Fruit fly (Drosophila melanogaster) whole organism, embryonic: ENCODE data around the gene Wee1.

Source experiments
- Asciz ChIP-seq: fragments of 200-800 bp; sonication (Bioruptor generic); optimal IDR thresholded peaks from 2 replicates; lab custom pipeline; 2017; ENCODE audit warnings: missing biosample characterization, mild to moderate bottlenecking, missing genetic modification characterization, missing genetic modification reagents
- Atf3 ChIP-seq: fragments of 200-800 bp; sonication (Bioruptor generic); optimal IDR thresholded peaks from 3 replicates; lab custom pipeline; 2016; ENCODE audit warnings: missing biosample characterization, missing genetic modification characterization
- CG10366 ChIP-seq: fragments of 200-800 bp; sonication (Bioruptor generic); IDR thresholded peaks from 2 replicates; pipeline ENCODE4 v1.3.6; 2022; ENCODE audit warnings: missing biosample characterization, missing genetic modification characterization
- CG10543 ChIP-seq: fragments of 200-800 bp; sonication (Bioruptor generic); optimal IDR thresholded peaks from 3 replicates; lab custom pipeline; 2017; ENCODE audit warnings: missing biosample characterization, mild to moderate bottlenecking, missing genetic modification characterization, moderate library complexity
- CG10979 ChIP-seq: fragments of 200-800 bp; sonication (Bioruptor generic); optimal IDR thresholded peaks from 2 replicates; lab custom pipeline; 2018; ENCODE audit warnings: missing biosample characterization, mild to moderate bottlenecking, missing genetic modification characterization, moderate library complexity
- CG11093 ChIP-seq: fragments of 200-800 bp; sonication (Bioruptor generic); IDR thresholded peaks from 3 replicates; pipeline ENCODE4 v1.3.6; 2022; ENCODE audit warnings: missing biosample characterization, missing genetic modification characterization
- CG11723 ChIP-seq: fragments of 200-800 bp; sonication (Bioruptor generic); optimal IDR thresholded peaks from 2 replicates; lab custom pipeline; 2017; ENCODE audit warnings: missing biosample characterization, mild to moderate bottlenecking, missing genetic modification characterization
- CG12104 ChIP-seq: fragments of 200-800 bp; sonication (Bioruptor generic); optimal IDR thresholded peaks from 3 replicates; lab custom pipeline; 2016; ENCODE audit warnings: missing biosample characterization, missing genetic modification characterization
- CG1233 ChIP-seq: fragments of 200-800 bp; sonication (Bioruptor generic); optimal IDR thresholded peaks from 4 replicates; lab custom pipeline; 2018; ENCODE audit warnings: missing biosample characterization, mild to moderate bottlenecking, missing genetic modification characterization
- CG13123 ChIP-seq: fragments of 200-800 bp; sonication (Bioruptor generic); optimal IDR thresholded peaks from 2 replicates; lab custom pipeline; 2016; ENCODE audit warnings: missing biosample characterization, missing genetic modification characterization
- CG13624 ChIP-seq: fragments of 200-800 bp; sonication (Bioruptor generic); optimal IDR thresholded peaks from 2 replicates; lab custom pipeline; 2016; ENCODE audit warnings: missing biosample characterization, missing genetic modification characterization
- CG13775 ChIP-seq: fragments of 200-800 bp; sonication (Bioruptor generic); optimal IDR thresholded peaks from 3 replicates; lab custom pipeline; 2017; ENCODE audit warnings: missing biosample characterization, mild to moderate bottlenecking, missing genetic modification characterization
- CG14441 ChIP-seq: fragments of 200-800 bp; sonication (Bioruptor generic); IDR thresholded peaks from 2 replicates; pipeline ENCODE4 v1.3.6; 2022; ENCODE audit warnings: missing biosample characterization, missing genetic modification characterization
- CG1529 ChIP-seq: fragments of 200-800 bp; sonication (Bioruptor generic); optimal IDR thresholded peaks from 3 replicates; lab custom pipeline; 2018; ENCODE audit warnings: missing biosample characterization, missing genetic modification characterization
- CG15514 ChIP-seq: fragments of 200-800 bp; sonication (Bioruptor generic); optimal IDR thresholded peaks from 3 replicates; lab custom pipeline; 2017; ENCODE audit warnings: missing biosample characterization, missing genetic modification characterization, mild to moderate bottlenecking, moderate library complexity, missing genetic modification reagents
- CG1602 ChIP-seq: fragments of 200-800 bp; sonication (Bioruptor generic); optimal IDR thresholded peaks from 3 replicates; lab custom pipeline; 2016; ENCODE audit warnings: missing biosample characterization, missing genetic modification characterization
- CG16863 ChIP-seq: fragments of 200-800 bp; sonication (Bioruptor generic); optimal IDR thresholded peaks from 3 replicates; lab custom pipeline; 2016; ENCODE audit warnings: missing biosample characterization, missing genetic modification characterization
- CG17802 ChIP-seq: fragments of 200-800 bp; sonication (Bioruptor generic); optimal IDR thresholded peaks from 2 replicates; lab custom pipeline; 2018; ENCODE audit warnings: missing biosample characterization, mild to moderate bottlenecking, missing genetic modification characterization, moderate library complexity
- CG2129 ChIP-seq: fragments of 200-800 bp; sonication (Bioruptor generic); IDR thresholded peaks from 2 replicates; pipeline ENCODE4 v1.3.6; 2022; ENCODE audit warnings: missing biosample characterization, missing genetic modification characterization; ENCODE audit not compliant: partially characterized antibody
- CG32767 ChIP-seq: fragments of 200-800 bp; sonication (Bioruptor generic); IDR thresholded peaks from 2 replicates; pipeline ENCODE4 v1.3.6; 2022; ENCODE audit warnings: missing biosample characterization, missing genetic modification characterization
- CG8290 ChIP-seq, 3 experiments: fragments of 200-800 bp; sonication (Bioruptor generic); optimal IDR thresholded peaks; 2 replicates each; lab custom pipeline; 2016 to 2019; ENCODE audit warnings: missing biosample characterization in 3 of 3, missing genetic modification characterization in 3 of 3, mild to moderate bottlenecking in 2 of 3, moderate library complexity in 1 of 3
- Camta ChIP-seq: fragments of 200-800 bp; sonication (Bioruptor generic); optimal IDR thresholded peaks from 2 replicates; lab custom pipeline; 2016; ENCODE audit warnings: missing biosample characterization, missing genetic modification characterization
- CkIIα-i1 ChIP-seq: fragments of 200-800 bp; sonication (Bioruptor generic); IDR thresholded peaks from 2 replicates; pipeline ENCODE4 v1.3.6; 2022; ENCODE audit warnings: missing biosample characterization, missing genetic modification characterization
- D19A ChIP-seq: fragments of 200-800 bp; optimal IDR thresholded peaks from 3 replicates; lab custom pipeline; 2019; ENCODE audit warnings: missing biosample characterization, mild to moderate bottlenecking, missing genetic modification characterization, moderate library complexity
- Dfd ChIP-seq, 2 experiments: fragments of >200 bp; optimal IDR thresholded peaks; 2 replicates each; lab custom pipeline; 2017; ENCODE audit warnings: missing biosample characterization in 2 of 2, missing genetic modification characterization in 2 of 2
- Ets65A ChIP-seq: fragments of 200-800 bp; sonication (Bioruptor generic); peaks from one replicate; lab custom pipeline; 2016; ENCODE audit warnings: missing biosample characterization, missing genetic modification characterization
- Lpt ChIP-seq: fragments of >200 bp; optimal IDR thresholded peaks from 2 replicates; lab custom pipeline; 2018; ENCODE audit warnings: missing biosample characterization, missing genetic modification characterization
- Mrtf ChIP-seq: fragments of 200-800 bp; sonication (Bioruptor generic); IDR thresholded peaks from 3 replicates; pipeline ENCODE4 v1.3.6; 2022; ENCODE audit warnings: missing biosample characterization, missing genetic modification characterization
- Sry-β ChIP-seq: fragments of 200-800 bp; sonication (Bioruptor generic); optimal IDR thresholded peaks from 2 replicates; lab custom pipeline; 2018; ENCODE audit warnings: missing biosample characterization, mild to moderate bottlenecking, missing genetic modification characterization, moderate library complexity
- Xrp1 ChIP-seq: fragments of 200-800 bp; sonication (Bioruptor generic); IDR thresholded peaks from 2 replicates; pipeline ENCODE4 v1.3.6; 2022; ENCODE audit warnings: missing biosample characterization, missing genetic modification characterization
- bsh ChIP-seq, 2 experiments: fragments of 200-800 bp; sonication (Bioruptor generic); optimal IDR thresholded peaks; 2 replicates each; lab custom pipeline; 2017 to 2018; ENCODE audit warnings: mild to moderate bottlenecking in 2 of 2, missing biosample characterization in 2 of 2, missing genetic modification characterization in 2 of 2, moderate library complexity in 1 of 2
- fd102C ChIP-seq: fragments of 200-800 bp; sonication (Bioruptor generic); optimal IDR thresholded peaks from 2 replicates; lab custom pipeline; 2018; ENCODE audit warnings: missing biosample characterization, mild to moderate bottlenecking, missing genetic modification characterization, moderate library complexity
- ftz-f1 ChIP-seq: fragments of 200-800 bp; sonication (Bioruptor generic); optimal IDR thresholded peaks from 2 replicates; lab custom pipeline; 2016; ENCODE audit warnings: missing biosample characterization, missing genetic modification characterization
- hkb ChIP-seq, 2 experiments: fragments of 200-800 bp in 1 of 2; fragments of >200 bp in 1 of 2; sonication (Bioruptor generic) in 1 of 2; IDR thresholded peaks in 1 of 2; optimal IDR thresholded peaks in 1 of 2; 2 replicates each; pipeline versions ENCODE4 v1.3.6 to Lab custom; 2017 to 2022; ENCODE audit warnings: missing biosample characterization in 1 of 2, missing genetic modification characterization in 1 of 2
- jing ChIP-seq: fragments of 200-800 bp; sonication (Bioruptor generic); optimal IDR thresholded peaks from 2 replicates; lab custom pipeline; 2018; ENCODE audit warnings: missing biosample characterization, mild to moderate bottlenecking, missing genetic modification characterization
- nerfin-1 ChIP-seq: fragments of 200-800 bp; sonication (Bioruptor generic); optimal IDR thresholded peaks from 3 replicates; lab custom pipeline; 2019; ENCODE audit warnings: missing biosample characterization, mild to moderate bottlenecking, missing genetic modification characterization, moderate library complexity
- nmo ChIP-seq: fragments of 200-800 bp; sonication (Bioruptor generic); optimal IDR thresholded peaks from 2 replicates; lab custom pipeline; 2018; ENCODE audit warnings: missing biosample characterization, mild to moderate bottlenecking, missing genetic modification characterization, moderate library complexity
- p53 ChIP-seq: fragments of 200-800 bp; sonication (Bioruptor generic); optimal IDR thresholded peaks from 2 replicates; lab custom pipeline; 2016; ENCODE audit warnings: missing biosample characterization, missing genetic modification characterization
- peb ChIP-seq: fragments of 200-800 bp; sonication (Bioruptor generic); IDR thresholded peaks from 2 replicates; pipeline ENCODE4 v1.3.6; 2022; ENCODE audit warnings: missing biosample characterization, missing genetic modification characterization
- repo ChIP-seq: fragments of 200-800 bp; sonication (Bioruptor generic); optimal IDR thresholded peaks from 2 replicates; lab custom pipeline; 2016; ENCODE audit warnings: missing biosample characterization, missing genetic modification characterization
- rib ChIP-seq: fragments of 200-800 bp; sonication (Bioruptor generic); IDR thresholded peaks from 2 replicates; pipeline ENCODE4 v1.3.6; 2022; ENCODE audit warnings: missing biosample characterization, missing genetic modification characterization
- sc ChIP-seq, 3 experiments: fragments of >200 bp in 2 of 3; fragments of 200-800 bp in 1 of 3; sonication (Bioruptor generic) in 1 of 3; optimal IDR thresholded peaks; 2 replicates in 2 of 3; 3 replicates in 1 of 3; lab custom pipeline; 2017; ENCODE audit warnings: mild to moderate bottlenecking in 1 of 3, missing biosample characterization in 1 of 3, missing genetic modification characterization in 1 of 3, missing genetic modification reagents in 1 of 3
- sisA ChIP-seq: fragments of 200-800 bp; sonication (Bioruptor generic); IDR thresholded peaks from 2 replicates; pipeline ENCODE4 v1.3.6; 2022; ENCODE audit warnings: missing biosample characterization, missing genetic modification characterization
- tll ChIP-seq, 2 experiments: fragments of 200-800 bp in 1 of 2; fragments of >200 bp in 1 of 2; sonication (Bioruptor generic) in 1 of 2; optimal IDR thresholded peaks; 2 replicates each; lab custom pipeline; 2017 to 2019; ENCODE audit warnings: missing biosample characterization in 2 of 2, missing genetic modification characterization in 2 of 2, mild to moderate bottlenecking in 1 of 2, moderate library complexity in 1 of 2
- toy ChIP-seq: fragments of 200-800 bp; sonication (Bioruptor generic); IDR thresholded peaks from 2 replicates; pipeline ENCODE4 v1.3.6; 2022; ENCODE audit warnings: missing biosample characterization, missing genetic modification characterization
- unc-4 ChIP-seq: fragments of 200-800 bp; sonication (Bioruptor generic); IDR thresholded peaks from 2 replicates; pipeline ENCODE4 v1.3.6; 2022; ENCODE audit warnings: missing biosample characterization, missing genetic modification characterization; ENCODE audit not compliant: partially characterized antibody
- unpg ChIP-seq: fragments of 200-800 bp; sonication (Bioruptor generic); optimal IDR thresholded peaks from 3 replicates; lab custom pipeline; 2018; ENCODE audit warnings: missing biosample characterization, mild to moderate bottlenecking, missing genetic modification characterization, moderate library complexity
- vnd ChIP-seq: fragments of 200-800 bp; sonication (Bioruptor generic); IDR thresholded peaks from 3 replicates; pipeline ENCODE4 v1.3.6; 2022; ENCODE audit warnings: missing biosample characterization, missing genetic modification characterization; ENCODE audit not compliant: partially characterized antibody

Wee1 gene

dm6 chr2L:6918517-6919202 is 4.7 kb upstream of the Wee1 start, which contains the start of gene nop5 (continued):
- TF ChIP-seq fd102C (GFP tag; lab: Kevin White, UChicago) (no peak), CG1233 (GFP tag; lab: Kevin White, UChicago) (peak; percentile 76), D19A (tag; lab: Kevin White, UChicago) (no peak), CkIIα-i1 (GFP tag; lab: Robert Waterston, UW) (no peak), sc (optimal IDR thresholded peaks at IDR 0.05; lab: Kevin White, UChicago) (no peak), sc (GFP tag; optimal IDR thresholded peaks at IDR 0.05; lab: Kevin White, UChicago) (no peak), Ets65A (GFP tag; lab: Kevin White, UChicago) (no peak), Dfd (GFP tag; optimal IDR thresholded peaks at IDR 0.05; lab: Kevin White, UChicago) (no peak), Asciz (no peak), ftz-f1 (GFP tag; lab: Kevin White, UChicago) (peak; percentile 44), unpg (GFP tag; lab: Kevin White, UChicago) (peak; percentile 38), CG11723 (GFP tag; lab: Kevin White, UChicago) (no peak), Lpt (GFP tag; lab: Kevin White, UChicago) (no peak), CG32767 (GFP tag; lab: Robert Waterston, UW) (no peak), rib (GFP tag; lab: Robert Waterston, UW) (no peak), CG8290 (GFP tag; optimal IDR thresholded peaks at IDR 0.05; lab: Kevin White, UChicago) (peak; percentile 19), CG8290 (tag; optimal IDR thresholded peaks at IDR 0.05; lab: Kevin White, UChicago) (no peak), nmo (GFP tag; lab: Kevin White, UChicago) (peak; percentile 81), CG10543 (GFP tag; lab: Kevin White, UChicago) (peak; percentile 85), hkb (optimal IDR thresholded peaks at IDR 0.05; lab: Kevin White, UChicago) (no peak), hkb (GFP tag; IDR thresholded peaks at IDR 0.05; lab: Robert Waterston, UW) (no peak), CG17802 (tag; lab: Kevin White, UChicago) (no peak), CG13624 (GFP tag; lab: Kevin White, UChicago) (no peak), CG2129 (no peak), toy (no peak), CG12104 (GFP tag; lab: Kevin White, UChicago) (peak; percentile 63), tll (GFP tag; optimal IDR thresholded peaks at IDR 0.05; lab: Kevin White, UChicago) (no peak), vnd (GFP tag; lab: Robert Waterston, UW) (no peak), CG13123 (peak; percentile 18), CG1529 (GFP tag; lab: Kevin White, UChicago) (peak; percentile 38), CG16863 (GFP tag; lab: Kevin White, UChicago) (no peak), CG1602 (GFP tag; lab: Kevin White, UChicago) (peak; percentile 47), CG14441 (GFP tag; lab: Robert Waterston, UW) (no peak), bsh (GFP tag; optimal IDR thresholded peaks at IDR 0.05; lab: Kevin White, UChicago) (peak in 1 of 2 experiments; percentile 54), Mrtf (GFP tag; lab: Robert Waterston, UW) (no peak), CG15514 (peak; percentile 27), peb (GFP tag; lab: Robert Waterston, UW) (no peak), Camta (no peak), CG13775 (peak; percentile 73), repo (GFP tag; lab: Kevin White, UChicago) (no peak), sisA (GFP tag; lab: Robert Waterston, UW) (no peak), Atf3 (no peak), CG11093 (GFP tag; lab: Robert Waterston, UW) (no peak), Sry-β (peak; percentile 28), nerfin-1 (tag; lab: Kevin White, UChicago) (peak; percentile 72), CG10366 (no peak), jing (GFP tag; lab: Kevin White, UChicago) (no peak), CG10979 (tag; lab: Kevin White, UChicago) (peak; percentile 65), unc-4 (GFP tag; lab: Robert Waterston, UW) (no peak), p53 (GFP tag; lab: Kevin White, UChicago) (no peak), Xrp1 (GFP tag; lab: Robert Waterston, UW) (peak; percentile 25; the same call in 1 of the 2 replicates)
